Worm (Caenorhabditis elegans) whole organism, L3 larva: ENCODE measurements around the gene apc-11.

Source experiments
- R02D3.7 ChIP-seq: fragments of 150-350 bp; optimal IDR thresholded peaks from 2 replicates; lab custom pipeline; 2014; ENCODE audit warnings: missing biosample characterization, missing genetic modification characterization
- ZK546.5 ChIP-seq: sonication (generic microtip); optimal IDR thresholded peaks from 2 replicates; lab custom pipeline; 2017; ENCODE audit warnings: missing biosample characterization, missing genetic modification characterization
- aly-2 ChIP-seq: fragments of 150-350 bp; optimal IDR thresholded peaks from 2 replicates; lab custom pipeline; 2014; ENCODE audit warnings: missing biosample characterization, missing genetic modification characterization
- ama-1 ChIP-seq: fragments of 150-350 bp; optimal IDR thresholded peaks from 2 replicates; lab custom pipeline; 2018
- ceh-16 ChIP-seq: sonication (generic microtip); optimal IDR thresholded peaks from 2 replicates; lab custom pipeline; 2017; ENCODE audit warnings: missing biosample characterization, missing genetic modification characterization
- ceh-28 ChIP-seq: fragments of 150-350 bp; optimal IDR thresholded peaks from 2 replicates; lab custom pipeline; 2014; ENCODE audit warnings: missing biosample characterization, missing genetic modification reagents, missing genetic modification characterization
- ceh-82 ChIP-seq: fragments of 150-350 bp; optimal IDR thresholded peaks from 2 replicates; lab custom pipeline; 2014; ENCODE audit warnings: missing biosample characterization, missing genetic modification characterization
- ceh-9 ChIP-seq: sonication (generic microtip); optimal IDR thresholded peaks from 2 replicates; lab custom pipeline; 2018; ENCODE audit warnings: missing biosample characterization, missing genetic modification characterization
- daf-12 ChIP-seq: fragments of 150-350 bp; optimal IDR thresholded peaks from 2 replicates; lab custom pipeline; 2014; ENCODE audit warnings: missing biosample characterization, missing genetic modification reagents, missing genetic modification characterization
- egl-27 ChIP-seq: sonication (generic microtip); optimal IDR thresholded peaks from 4 replicates; lab custom pipeline; 2017; ENCODE audit warnings: missing biosample characterization, missing genetic modification reagents, missing genetic modification characterization
- egl-5 ChIP-seq: fragments of 150-350 bp; optimal IDR thresholded peaks from 2 replicates; lab custom pipeline; 2017; ENCODE audit warnings: missing biosample characterization, missing genetic modification reagents, missing genetic modification characterization, inconsistent platforms
- elt-2 ChIP-seq: sonication (generic microtip); optimal IDR thresholded peaks from 2 replicates; lab custom pipeline; 2016; ENCODE audit warnings: missing genetic modification reagents, mild to moderate bottlenecking, missing genetic modification characterization, missing compliant biosample characterization
- elt-3 ChIP-seq, 3 experiments: fragments of 150-350 bp in 1 of 3; sonication (generic microtip) in 2 of 3; optimal IDR thresholded peaks; 2 replicates in 2 of 3; 4 replicates in 1 of 3; lab custom pipeline; 2014 to 2017; ENCODE audit warnings: missing biosample characterization in 3 of 3, missing genetic modification characterization in 3 of 3
- eor-1 ChIP-seq, 2 experiments: fragments of 150-350 bp; optimal IDR thresholded peaks; 2 replicates each; lab custom pipeline; 2014 to 2018; ENCODE audit warnings: missing biosample characterization in 2 of 2, missing genetic modification characterization in 2 of 2
- fkh-10 ChIP-seq: sonication (generic microtip); optimal IDR thresholded peaks from 2 replicates; lab custom pipeline; 2017; ENCODE audit warnings: missing biosample characterization, missing genetic modification reagents, missing genetic modification characterization
- fkh-2 ChIP-seq: fragments of 150-350 bp; optimal IDR thresholded peaks from 2 replicates; lab custom pipeline; 2014; ENCODE audit warnings: missing biosample characterization, missing genetic modification reagents, missing genetic modification characterization
- fos-1 ChIP-seq: fragments of 150-350 bp; optimal IDR thresholded peaks from 2 replicates; lab custom pipeline; 2014; ENCODE audit warnings: missing biosample characterization, missing genetic modification characterization
- hmg-11 ChIP-seq: sonication (generic microtip); optimal IDR thresholded peaks from 2 replicates; lab custom pipeline; 2016; ENCODE audit warnings: missing genetic modification characterization, missing compliant biosample characterization
- jun-1 ChIP-seq: fragments of 150-350 bp; optimal IDR thresholded peaks from 2 replicates; lab custom pipeline; 2014; ENCODE audit warnings: missing biosample characterization, missing genetic modification reagents, missing genetic modification characterization
- lin-15B ChIP-seq: fragments of 150-350 bp; optimal IDR thresholded peaks from 2 replicates; lab custom pipeline; 2014; ENCODE audit warnings: missing biosample characterization, missing genetic modification characterization
- lin-39 ChIP-seq: fragments of 150-350 bp; optimal IDR thresholded peaks from 2 replicates; lab custom pipeline; 2018; ENCODE audit warnings: missing biosample characterization, missing genetic modification reagents, missing genetic modification characterization
- lsy-12 ChIP-seq: sonication (generic microtip); optimal IDR thresholded peaks from 2 replicates; lab custom pipeline; 2016; ENCODE audit warnings: mild to moderate bottlenecking, missing genetic modification characterization, missing compliant biosample characterization
- mdl-1 ChIP-seq: fragments of 150-350 bp; optimal IDR thresholded peaks from 2 replicates; lab custom pipeline; 2014; ENCODE audit warnings: missing biosample characterization, missing genetic modification characterization
- mml-1 ChIP-seq: fragments of 150-350 bp; sonication (generic microtip); optimal IDR thresholded peaks from 3 replicates; lab custom pipeline; 2014; ENCODE audit warnings: missing biosample characterization, missing genetic modification characterization
- nfya-1 ChIP-seq: sonication (generic microtip); optimal IDR thresholded peaks from 2 replicates; lab custom pipeline; 2017; ENCODE audit warnings: missing genetic modification characterization, mild to moderate bottlenecking, missing compliant biosample characterization, antibody characterized with exemption, moderate library complexity; ENCODE audit not compliant: insufficient read depth
- nhr-11 ChIP-seq: fragments of 150-350 bp; optimal IDR thresholded peaks from 2 replicates; lab custom pipeline; 2014; ENCODE audit warnings: missing biosample characterization, missing genetic modification characterization
- nhr-12 ChIP-seq: fragments of 150-350 bp; optimal IDR thresholded peaks from 2 replicates; lab custom pipeline; 2014; ENCODE audit warnings: missing biosample characterization, missing genetic modification characterization
- nhr-23 ChIP-seq: fragments of 150-350 bp; optimal IDR thresholded peaks from 2 replicates; lab custom pipeline; 2014; ENCODE audit warnings: missing biosample characterization, missing genetic modification reagents, missing genetic modification characterization
- nhr-237 ChIP-seq: fragments of 150-350 bp; optimal IDR thresholded peaks from 2 replicates; lab custom pipeline; 2014; ENCODE audit warnings: missing biosample characterization, missing genetic modification characterization
- nhr-25 ChIP-seq: sonication (generic microtip); optimal IDR thresholded peaks from 2 replicates; lab custom pipeline; 2017; ENCODE audit warnings: missing biosample characterization, missing genetic modification characterization
- nhr-28 ChIP-seq: fragments of 150-350 bp; optimal IDR thresholded peaks from 2 replicates; lab custom pipeline; 2014; ENCODE audit warnings: missing biosample characterization, missing genetic modification characterization
- nhr-43 ChIP-seq: sonication (generic microtip); optimal IDR thresholded peaks from 2 replicates; lab custom pipeline; 2016; ENCODE audit warnings: mild to moderate bottlenecking, missing genetic modification characterization, missing compliant biosample characterization; ENCODE audit not compliant: poor library complexity, severe bottlenecking
- nhr-67 ChIP-seq: fragments of 150-350 bp; optimal IDR thresholded peaks from 2 replicates; lab custom pipeline; 2014; ENCODE audit warnings: missing biosample characterization, missing genetic modification characterization
- nhr-76 ChIP-seq: fragments of 150-350 bp; sonication (generic microtip); optimal IDR thresholded peaks from 5 replicates; lab custom pipeline; 2014; ENCODE audit warnings: missing biosample characterization, missing genetic modification characterization
- nhr-77 ChIP-seq: fragments of 150-350 bp; optimal IDR thresholded peaks from 2 replicates; lab custom pipeline; 2014; ENCODE audit warnings: missing biosample characterization, missing genetic modification characterization
- pha-4 ChIP-seq: fragments of 150-350 bp; optimal IDR thresholded peaks from 2 replicates; lab custom pipeline; 2014; ENCODE audit warnings: missing biosample characterization, missing genetic modification reagents, missing genetic modification characterization
- pqm-1 ChIP-seq: fragments of 150-350 bp; optimal IDR thresholded peaks from 2 replicates; lab custom pipeline; 2017; ENCODE audit warnings: missing biosample characterization, missing genetic modification characterization, inconsistent platforms
- sea-2 ChIP-seq: fragments of 150-350 bp; sonication (generic microtip); optimal IDR thresholded peaks from 4 replicates; lab custom pipeline; 2014; ENCODE audit warnings: missing biosample characterization, missing genetic modification reagents, missing genetic modification characterization
- skn-1 ChIP-seq: fragments of 150-350 bp; optimal IDR thresholded peaks from 2 replicates; lab custom pipeline; 2014; ENCODE audit warnings: missing biosample characterization, missing genetic modification characterization
- snpc-4 ChIP-seq: fragments of 150-350 bp; optimal IDR thresholded peaks from 2 replicates; lab custom pipeline; 2014; ENCODE audit warnings: missing biosample characterization, missing genetic modification characterization
- tbx-2 ChIP-seq: sonication (generic microtip); optimal IDR thresholded peaks from 2 replicates; lab custom pipeline; 2016; ENCODE audit warnings: mild to moderate bottlenecking, missing genetic modification characterization, missing compliant biosample characterization
- unc-39 ChIP-seq: sonication (generic microtip); optimal IDR thresholded peaks from 4 replicates; lab custom pipeline; 2017; ENCODE audit warnings: missing biosample characterization, missing genetic modification characterization
- unc-62 ChIP-seq: fragments of 150-350 bp; sonication (generic microtip); optimal IDR thresholded peaks from 4 replicates; lab custom pipeline; 2014; ENCODE audit warnings: missing biosample characterization, missing genetic modification reagents, missing genetic modification characterization
- zag-1 ChIP-seq: fragments of 150-350 bp; optimal IDR thresholded peaks from 2 replicates; lab custom pipeline; 2014; ENCODE audit warnings: missing biosample characterization, missing genetic modification characterization
- ztf-11 ChIP-seq: fragments of 150-350 bp; optimal IDR thresholded peaks from 2 replicates; lab custom pipeline; 2014; ENCODE audit warnings: missing biosample characterization, missing genetic modification characterization
- ztf-4 ChIP-seq: fragments of 150-350 bp; optimal IDR thresholded peaks from 2 replicates; lab custom pipeline; 2014; ENCODE audit warnings: missing biosample characterization, missing genetic modification characterization

apc-11 gene

DNA sequence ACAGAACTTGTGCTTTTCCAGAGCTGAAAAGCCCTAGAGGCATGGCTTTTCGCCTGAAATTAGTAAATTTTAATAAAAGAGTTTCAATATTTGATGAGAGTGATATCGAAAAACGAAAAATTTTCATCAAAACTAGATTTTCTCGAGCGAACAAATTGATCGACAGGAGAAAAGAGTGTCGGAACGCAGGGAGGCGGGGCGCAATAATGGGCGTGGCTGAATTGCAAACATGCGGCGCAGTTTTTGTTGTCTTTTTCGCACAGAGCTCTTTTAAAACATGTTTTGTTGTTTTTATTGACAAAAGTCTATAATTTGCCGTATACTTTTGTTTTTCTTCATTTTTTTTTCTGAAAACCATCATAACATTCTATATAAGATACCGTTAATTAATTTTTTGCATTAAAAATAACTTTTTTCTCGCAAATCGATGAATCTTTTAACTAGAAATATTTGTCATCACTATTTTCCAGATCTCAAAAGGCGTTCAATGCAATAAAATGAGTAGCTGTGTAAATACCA lies 15.8 kb downstream of the apc-11 start, which contains the start of the genes sel-5 and wdr-48:
sel-5 (minus strand) TSS at position 53 of the 519 bp plus-strand sequence.
wdr-48 (plus strand) TSS at position 469 of the 519 bp plus-strand sequence.
- TF ChIP-seq hmg-11 (tag; lab: Kevin White, UChicago) (peak; percentile 51), pqm-1 (tag; lab: Kevin White, UChicago) (no peak), nhr-77 (tag; lab: Kevin White, UChicago) (no peak), R02D3.7 (tag; lab: Kevin White, UChicago) (no peak), nfya-1 (tag; lab: Kevin White, UChicago) (peak; percentile 71), ceh-9 (tag; lab: Kevin White, UChicago) (no peak), nhr-25 (tag; lab: Kevin White, UChicago) (peak; percentile 51), pha-4 (peak; percentile 69), nhr-237 (tag; lab: Kevin White, UChicago) (no peak), lsy-12 (no peak), snpc-4 (tag; lab: Kevin White, UChicago) (no peak), egl-27 (no peak), ceh-82 (no peak), mml-1 (no peak), mdl-1 (tag; lab: Kevin White, UChicago) (no peak), lin-39 (tag; lab: Kevin White, UChicago) (peak; percentile 47), skn-1 (tag; lab: Kevin White, UChicago) (no peak), ZK546.5 (tag; lab: Kevin White, UChicago) (no peak), ztf-4 (tag; lab: Kevin White, UChicago) (no peak), unc-62 (GFP tag; lab: Kevin White, UChicago) (no peak), jun-1 (no peak), ceh-16 (tag; lab: Kevin White, UChicago) (no peak), lin-15B (tag; lab: Kevin White, UChicago) (peak; percentile 33), fos-1 (tag; lab: Kevin White, UChicago) (no peak), tbx-2 (tag; lab: Kevin White, UChicago) (no peak), nhr-23 (no peak), eor-1 (tag; optimal IDR thresholded peaks at IDR 0.05; lab: Kevin White, UChicago) (no peak), nhr-76 (no peak), zag-1 (tag; lab: Kevin White, UChicago) (no peak), unc-39 (no peak), nhr-11 (no peak), elt-3 (tag; optimal IDR thresholded peaks at IDR 0.05; lab: Kevin White, UChicago) (no peak), nhr-12 (tag; lab: Kevin White, UChicago) (no peak), ztf-11 (tag; lab: Kevin White, UChicago) (no peak), daf-12 (tag; lab: Kevin White, UChicago) (no peak)
- TF ChIP-seq, all 47 proteins: peak for 6

DNA sequence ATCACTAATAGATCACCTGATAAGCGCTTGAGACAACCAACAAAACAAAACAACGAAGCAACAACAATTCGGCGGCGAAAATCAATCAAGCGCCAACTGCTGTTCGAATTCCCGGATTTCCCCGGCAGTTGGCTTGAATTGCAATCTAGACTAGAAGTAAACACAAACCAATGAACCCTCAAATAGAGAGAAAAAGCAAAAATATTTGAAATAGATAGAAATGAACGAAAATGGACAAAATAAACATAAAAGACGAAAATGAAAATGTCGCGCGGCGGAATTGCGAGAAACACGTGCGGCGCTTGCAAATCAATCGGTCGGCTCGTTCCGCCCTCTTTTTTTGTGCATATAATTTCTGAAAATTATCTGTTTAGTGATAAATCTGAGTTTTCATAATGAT lies 25.8 kb downstream of the apc-11 start, which contains the start of gene idhg-1:
idhg-1 (plus strand) TSS at position 343 of the 400 bp plus-strand sequence.
- TF ChIP-seq snpc-4 (tag; lab: Kevin White, UChicago) (peak; percentile 55), nhr-12 (tag; lab: Kevin White, UChicago) (no peak), ceh-16 (tag; lab: Kevin White, UChicago) (no peak), fkh-10 (no peak), mdl-1 (tag; lab: Kevin White, UChicago) (no peak), daf-12 (tag; lab: Kevin White, UChicago) (peak; percentile 85), lsy-12 (peak; percentile 82), nhr-76 (peak; percentile 36), fos-1 (tag; lab: Kevin White, UChicago) (no peak), aly-2 (tag; lab: Kevin White, UChicago) (no peak), ceh-9 (tag; lab: Kevin White, UChicago) (no peak), fkh-2 (tag; lab: Kevin White, UChicago) (peak; percentile 9), R02D3.7 (tag; lab: Kevin White, UChicago) (peak; percentile 27), jun-1 (no peak), pqm-1 (tag; lab: Kevin White, UChicago) (no peak), ama-1 (no peak), ceh-28 (tag; lab: Kevin White, UChicago) (peak; percentile 36), sea-2 (GFP tag; lab: Kevin White, UChicago) (no peak), elt-2 (tag; lab: Kevin White, UChicago) (peak; percentile 65), egl-5 (tag; lab: Kevin White, UChicago) (peak; percentile 27), nhr-43 (tag; lab: Kevin White, UChicago) (peak; percentile 85), nfya-1 (tag; lab: Kevin White, UChicago) (peak; percentile 61), lin-39 (tag; lab: Kevin White, UChicago) (no peak), zag-1 (tag; lab: Kevin White, UChicago) (no peak), ztf-11 (tag; lab: Kevin White, UChicago) (no peak), eor-1 (tag; optimal IDR thresholded peaks at IDR 0.05; lab: Kevin White, UChicago) (no peak), nhr-237 (tag; lab: Kevin White, UChicago) (no peak), nhr-23 (peak; percentile 8), unc-39 (no peak), pha-4 (peak; percentile 62), nhr-77 (tag; lab: Kevin White, UChicago) (no peak), hmg-11 (tag; lab: Kevin White, UChicago) (peak; percentile 95), skn-1 (tag; lab: Kevin White, UChicago) (peak; percentile 13), lin-15B (tag; lab: Kevin White, UChicago) (peak; percentile 41), nhr-11 (no peak), nhr-67 (tag; lab: Kevin White, UChicago) (peak; percentile 12), nhr-25 (tag; lab: Kevin White, UChicago) (peak; percentile 29), elt-3 (tag; optimal IDR thresholded peaks at IDR 0.05; lab: Kevin White, UChicago) (no peak), tbx-2 (tag; lab: Kevin White, UChicago) (peak; percentile 24), mml-1 (no peak), ceh-82 (peak; percentile 13), nhr-28 (tag; lab: Kevin White, UChicago) (no peak), ZK546.5 (tag; lab: Kevin White, UChicago) (no peak)
